Worm (Caenorhabditis elegans) whole organism, L2 larva: ENCODE data around the gene C04A11.5.

Experiments used
- C34F6.9 ChIP-seq: fragments of 150-350 bp; optimal IDR thresholded peaks from 2 replicates; lab custom pipeline; 2014; ENCODE audit warnings: missing biosample characterization, missing genetic modification characterization
- F13H6.1 ChIP-seq: sonication (generic microtip); optimal IDR thresholded peaks from 2 replicates; lab custom pipeline; 2016; ENCODE audit warnings: missing genetic modification characterization, missing compliant biosample characterization
- R02D3.7 ChIP-seq: fragments of 150-350 bp; optimal IDR thresholded peaks from 2 replicates; lab custom pipeline; 2014; ENCODE audit warnings: missing biosample characterization, missing genetic modification characterization
- Y55F3AM.14 ChIP-seq: fragments of 200-800 bp; sonication (Bioruptor generic); optimal IDR thresholded peaks from 2 replicates; lab custom pipeline; 2018; ENCODE audit warnings: mild to moderate bottlenecking, missing genetic modification characterization, missing compliant biosample characterization
- ZK546.5 ChIP-seq: sonication (generic microtip); optimal IDR thresholded peaks from 2 replicates; lab custom pipeline; 2017; ENCODE audit warnings: missing biosample characterization, missing genetic modification characterization
- alr-1 ChIP-seq: fragments of 150-350 bp; optimal IDR thresholded peaks from 2 replicates; lab custom pipeline; 2014; ENCODE audit warnings: missing biosample characterization, missing genetic modification characterization
- ama-1 ChIP-seq: fragments of 150-350 bp; optimal IDR thresholded peaks from 2 replicates; lab custom pipeline; 2018; ENCODE audit warnings: inconsistent platforms
- blmp-1 ChIP-seq: sonication (generic microtip); optimal IDR thresholded peaks from 2 replicates; lab custom pipeline; 2017; ENCODE audit warnings: missing genetic modification characterization, mild to moderate bottlenecking, missing compliant biosample characterization, antibody characterized with exemption, moderate library complexity; ENCODE audit not compliant: insufficient read depth
- ceh-82 ChIP-seq: fragments of 150-350 bp; optimal IDR thresholded peaks from 2 replicates; lab custom pipeline; 2014; ENCODE audit warnings: missing biosample characterization, missing genetic modification characterization
- crh-2 ChIP-seq: sonication (generic microtip); optimal IDR thresholded peaks from 2 replicates; lab custom pipeline; 2017; ENCODE audit warnings: missing biosample characterization, missing genetic modification characterization
- dmd-4 ChIP-seq: sonication (generic microtip); optimal IDR thresholded peaks from 2 replicates; lab custom pipeline; 2017; ENCODE audit warnings: missing biosample characterization, missing genetic modification characterization
- egl-27 ChIP-seq: sonication (generic microtip); optimal IDR thresholded peaks from 3 replicates; lab custom pipeline; 2017; ENCODE audit warnings: missing biosample characterization, missing genetic modification reagents, missing genetic modification characterization
- elt-1 ChIP-seq: fragments of 150-350 bp; optimal IDR thresholded peaks from 2 replicates; lab custom pipeline; 2014; ENCODE audit warnings: missing biosample characterization, missing genetic modification characterization
- elt-3 ChIP-seq: sonication (generic microtip); optimal IDR thresholded peaks from 2 replicates; lab custom pipeline; 2017; ENCODE audit warnings: missing biosample characterization, missing genetic modification characterization
- fos-1 ChIP-seq: fragments of 150-350 bp; optimal IDR thresholded peaks from 2 replicates; lab custom pipeline; 2014; ENCODE audit warnings: missing biosample characterization, missing genetic modification characterization
- gmeb-1 ChIP-seq: fragments of 150-350 bp; optimal IDR thresholded peaks from 2 replicates; lab custom pipeline; 2014; ENCODE audit warnings: missing biosample characterization, missing genetic modification characterization
- lin-11 ChIP-seq: fragments of 150-350 bp; sonication (generic microtip); optimal IDR thresholded peaks from 2 replicates; lab custom pipeline; 2014; ENCODE audit warnings: missing biosample characterization, missing genetic modification characterization, inconsistent platforms, mixed read lengths
- lin-13 ChIP-seq: fragments of 150-350 bp; optimal IDR thresholded peaks from 2 replicates; lab custom pipeline; 2014; ENCODE audit warnings: missing biosample characterization, missing genetic modification reagents, missing genetic modification characterization
- lin-39 ChIP-seq: fragments of 150-350 bp; optimal IDR thresholded peaks from 2 replicates; lab custom pipeline; 2014; ENCODE audit warnings: missing biosample characterization, missing genetic modification reagents, missing genetic modification characterization
- lsy-2 ChIP-seq, 2 experiments: fragments of 150-350 bp in 1 of 2; sonication (generic microtip) in 1 of 2; optimal IDR thresholded peaks; 2 replicates each; lab custom pipeline; 2014 to 2017; ENCODE audit warnings: missing biosample characterization in 2 of 2, missing genetic modification characterization in 2 of 2
- mab-5 ChIP-seq: fragments of 150-350 bp; optimal IDR thresholded peaks from 2 replicates; lab custom pipeline; 2014; ENCODE audit warnings: missing biosample characterization, missing genetic modification characterization
- mbf-1 ChIP-seq: sonication (generic microtip); optimal IDR thresholded peaks from 2 replicates; lab custom pipeline; 2017; ENCODE audit warnings: missing biosample characterization, missing genetic modification characterization
- mdl-1 ChIP-seq, 2 experiments: fragments of 150-350 bp in 1 of 2; sonication (generic microtip) in 1 of 2; optimal IDR thresholded peaks; 2 replicates each; lab custom pipeline; 2017; ENCODE audit warnings: missing biosample characterization in 2 of 2, missing genetic modification characterization in 2 of 2
- nhr-12 ChIP-seq: fragments of 150-350 bp; optimal IDR thresholded peaks from 2 replicates; lab custom pipeline; 2014; ENCODE audit warnings: missing biosample characterization, missing genetic modification characterization
- nhr-129 ChIP-seq: fragments of 150-350 bp; optimal IDR thresholded peaks from 2 replicates; lab custom pipeline; 2014; ENCODE audit warnings: missing biosample characterization, missing genetic modification characterization
- nhr-21 ChIP-seq: fragments of 150-350 bp; optimal IDR thresholded peaks from 2 replicates; lab custom pipeline; 2014; ENCODE audit warnings: missing biosample characterization, missing genetic modification characterization
- nhr-23 ChIP-seq: fragments of 150-350 bp; optimal IDR thresholded peaks from 2 replicates; lab custom pipeline; 2014; ENCODE audit warnings: missing biosample characterization, missing genetic modification reagents, missing genetic modification characterization
- nhr-237 ChIP-seq: fragments of 150-350 bp; optimal IDR thresholded peaks from 2 replicates; lab custom pipeline; 2014; ENCODE audit warnings: missing biosample characterization, missing genetic modification characterization
- nhr-25 ChIP-seq: fragments of 150-350 bp; sonication (generic microtip); optimal IDR thresholded peaks from 3 replicates; lab custom pipeline; 2014; ENCODE audit warnings: missing biosample characterization, missing genetic modification characterization
- nhr-6 ChIP-seq: fragments of 150-350 bp; optimal IDR thresholded peaks from 2 replicates; lab custom pipeline; 2014; ENCODE audit warnings: missing biosample characterization, missing genetic modification characterization
- nhr-77 ChIP-seq: fragments of 150-350 bp; optimal IDR thresholded peaks from 2 replicates; lab custom pipeline; 2014; ENCODE audit warnings: missing biosample characterization, missing genetic modification characterization
- peb-1 ChIP-seq: fragments of 150-350 bp; optimal IDR thresholded peaks from 2 replicates; lab custom pipeline; 2014; ENCODE audit warnings: missing biosample characterization, missing genetic modification characterization
- skn-1 ChIP-seq: sonication (generic microtip); optimal IDR thresholded peaks from 2 replicates; lab custom pipeline; 2017; ENCODE audit warnings: missing biosample characterization, missing genetic modification characterization
- sma-3 ChIP-seq: sonication (generic microtip); optimal IDR thresholded peaks from 2 replicates; lab custom pipeline; 2016; ENCODE audit warnings: missing genetic modification reagents, missing genetic modification characterization, missing compliant biosample characterization
- sma-9 ChIP-seq, 2 experiments: fragments of 150-350 bp in 1 of 2; sonication (generic microtip) in 1 of 2; optimal IDR thresholded peaks; 2 replicates each; lab custom pipeline; 2014 to 2016; ENCODE audit warnings: missing genetic modification characterization in 2 of 2, mild to moderate bottlenecking in 1 of 2, missing biosample characterization in 1 of 2, missing compliant biosample characterization in 1 of 2, missing genetic modification reagents in 1 of 2, moderate library complexity in 1 of 2
- snpc-4 ChIP-seq: fragments of 150-350 bp; optimal IDR thresholded peaks from 2 replicates; lab custom pipeline; 2014; ENCODE audit warnings: missing biosample characterization, missing genetic modification characterization
- unc-39 ChIP-seq: fragments of 150-350 bp; optimal IDR thresholded peaks from 2 replicates; lab custom pipeline; 2014; ENCODE audit warnings: missing biosample characterization, missing genetic modification characterization
- unc-55 ChIP-seq: fragments of 150-350 bp; sonication (generic microtip); optimal IDR thresholded peaks from 3 replicates; lab custom pipeline; 2014; ENCODE audit warnings: missing biosample characterization, missing genetic modification reagents, missing genetic modification characterization
- unc-62 ChIP-seq: fragments of 150-350 bp; optimal IDR thresholded peaks from 2 replicates; lab custom pipeline; 2014; ENCODE audit warnings: missing biosample characterization, missing genetic modification reagents, missing genetic modification characterization
- zag-1 ChIP-seq: fragments of 150-350 bp; optimal IDR thresholded peaks from 2 replicates; lab custom pipeline; 2014; ENCODE audit warnings: missing biosample characterization, missing genetic modification characterization
- ztf-11 ChIP-seq: sonication (generic microtip); optimal IDR thresholded peaks from 2 replicates; lab custom pipeline; 2017; ENCODE audit warnings: missing biosample characterization, missing genetic modification characterization

C04A11.5 gene

DNA sequence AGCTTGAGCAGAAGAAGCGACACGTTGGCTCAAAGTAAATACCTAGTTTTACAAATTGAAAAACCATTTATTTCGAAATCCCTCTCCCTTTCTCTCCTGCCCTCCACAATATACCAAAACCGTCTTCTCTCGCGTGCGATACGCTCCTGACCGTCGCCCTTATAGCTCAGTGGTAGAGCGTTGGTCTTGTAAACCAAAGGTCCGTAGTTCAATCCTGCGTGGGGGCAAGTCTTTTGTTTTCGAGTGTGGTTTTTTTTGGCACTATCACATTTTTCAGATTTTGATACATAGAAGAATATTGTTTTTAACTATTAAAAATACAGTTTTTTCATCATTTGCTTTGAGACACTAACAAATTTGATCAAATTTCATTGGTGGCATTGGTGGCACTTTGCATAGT is 10.8 kb upstream of the C04A11.5 start (continued):
- no peak for TF ChIP-seq egl-27 (tag; lab: Kevin White, UChicago)
- TF ChIP-seq unc-62: no peak
- no peak for TF ChIP-seq nhr-237 (tag; lab: Kevin White, UChicago)

DNA sequence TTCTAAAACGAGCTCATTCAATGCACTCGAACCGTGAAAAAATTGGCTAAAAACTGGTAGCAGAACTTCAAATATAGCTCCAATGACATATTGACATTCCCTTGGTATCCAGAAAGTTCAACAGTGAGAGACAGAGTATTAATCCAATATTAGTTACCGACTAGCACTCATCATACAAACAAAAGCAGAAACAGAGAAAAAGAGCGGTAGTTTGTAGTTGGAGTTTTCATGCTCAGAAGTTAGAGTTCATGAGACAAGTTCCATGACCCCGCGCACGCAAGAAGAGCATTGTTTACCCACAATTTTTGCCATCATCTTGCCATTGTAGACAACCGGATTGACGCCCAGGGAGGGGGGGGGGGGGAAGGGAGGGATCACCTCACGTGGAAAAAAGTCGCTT is 10.1 kb upstream of the C04A11.5 start:
- TF ChIP-seq unc-55 (GFP tag; lab: Kevin White, UChicago) (no peak), F13H6.1 (tag; lab: Kevin White, UChicago) (peak; percentile 71)

DNA sequence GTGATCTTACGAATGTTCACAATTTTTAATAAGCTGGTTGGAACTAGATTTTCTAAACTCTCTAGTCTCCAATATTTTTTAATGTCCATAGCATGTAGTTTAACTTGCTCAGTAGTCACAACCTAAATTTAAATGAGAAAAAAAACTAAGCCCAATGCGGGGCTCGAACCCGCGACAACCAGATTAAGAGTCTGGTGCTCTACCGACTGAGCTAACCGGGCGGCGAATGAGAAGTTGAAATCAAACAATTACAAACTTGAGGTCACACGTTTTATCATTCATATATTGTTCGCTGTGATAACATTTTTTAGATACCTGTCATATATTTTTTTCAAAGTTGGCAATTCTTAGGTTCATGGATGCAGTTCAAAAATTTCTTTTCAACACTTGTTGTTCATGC is 8.6 kb upstream of the C04A11.5 start:
- TF ChIP-seq lsy-2 (tag; optimal IDR thresholded peaks at IDR 0.05; lab: Kevin White, UChicago) (peak in 1 of 2 experiments; percentile 4), gmeb-1 (tag; lab: Kevin White, UChicago) (peak; percentile 28), unc-62 (no peak), nhr-12 (tag; lab: Kevin White, UChicago) (no peak), alr-1 (tag; lab: Kevin White, UChicago) (no peak), sma-9 (GFP tag; optimal IDR thresholded peaks at IDR 0.05; lab: Kevin White, UChicago) (peak; percentile 7), sma-9 (tag; optimal IDR thresholded peaks at IDR 0.05; lab: Kevin White, UChicago) (no peak), nhr-23 (tag; lab: Kevin White, UChicago) (no peak)

DNA sequence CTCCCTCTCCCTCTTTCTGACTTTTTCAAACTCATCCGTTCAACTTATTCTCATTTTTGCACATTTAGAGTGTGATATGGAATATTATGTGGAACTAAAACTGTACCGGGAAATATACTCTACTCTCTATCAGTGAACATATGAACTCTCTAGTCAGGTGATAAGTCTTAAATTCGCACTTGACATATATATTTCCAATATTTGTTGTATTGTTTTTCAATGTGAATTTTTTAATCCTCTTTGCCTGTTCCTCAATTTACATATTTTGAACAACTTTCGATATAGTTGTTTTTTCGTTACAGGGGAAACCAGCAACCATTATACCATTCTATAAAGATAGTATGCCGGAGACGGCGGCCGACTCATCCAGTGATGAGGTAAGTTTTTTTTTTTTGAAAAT is 4.2 kb upstream of the C04A11.5 start, which contains the start of gene C04A11.1:
Gene C04A11.1 (plus strand): TSS at position 301 of the 400 bp plus-strand sequence.
- no peak for TF ChIP-seq nhr-23 (tag; lab: Kevin White, UChicago)
- TF ChIP-seq unc-39 (tag; lab: Kevin White, UChicago): no peak
- TF ChIP-seq nhr-237 (tag; lab: Kevin White, UChicago): no peak
- TF ChIP-seq ama-1 (lab: Kevin White, UChicago): no peak
- no peak for TF ChIP-seq nhr-129 (tag; lab: Kevin White, UChicago)
- no peak for TF ChIP-seq blmp-1 (tag; lab: Kevin White, UChicago)
- TF ChIP-seq egl-27 (tag; lab: Kevin White, UChicago): no peak
- TF ChIP-seq sma-3 (GFP tag; lab: Kevin White, UChicago): no peak
- TF ChIP-seq elt-1 (tag; lab: Kevin White, UChicago): no peak
- TF ChIP-seq nhr-25 (tag; lab: Kevin White, UChicago): no peak
- no peak for TF ChIP-seq zag-1 (tag; lab: Kevin White, UChicago)
- no peak for TF ChIP-seq mbf-1
- TF ChIP-seq C34F6.9 (tag; lab: Kevin White, UChicago): no peak
- TF ChIP-seq alr-1 (tag; lab: Kevin White, UChicago): no peak
- TF ChIP-seq dmd-4 (tag; lab: Kevin White, UChicago): no peak
- TF ChIP-seq snpc-4: no peak

DNA sequence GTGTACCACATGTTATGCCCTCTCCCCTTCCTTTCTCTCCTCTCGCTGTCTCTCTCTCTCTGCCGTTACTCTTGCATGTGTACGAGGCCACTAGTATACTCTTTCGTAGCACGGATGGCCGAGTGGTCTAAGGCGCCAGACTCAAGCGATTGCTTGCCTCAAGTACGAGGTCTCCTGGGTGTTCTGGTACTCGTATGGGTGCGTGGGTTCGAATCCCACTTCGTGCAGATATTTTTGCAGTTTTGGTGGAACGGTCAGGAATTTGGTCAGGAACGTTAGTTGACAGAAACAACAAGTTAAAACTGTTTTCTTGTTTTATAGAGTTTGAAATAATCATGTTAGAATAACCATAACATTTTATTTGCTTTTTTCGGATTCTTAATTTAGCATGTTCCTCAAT is 1.1 kb downstream of the C04A11.5 start:
- TF ChIP-seq mbf-1: no peak
- TF ChIP-seq nhr-237 (tag; lab: Kevin White, UChicago): no peak
- peak; percentile 34 for TF ChIP-seq ama-1 (lab: Kevin White, UChicago)
- peak; percentile 85 for TF ChIP-seq nhr-21 (tag; lab: Kevin White, UChicago)
- peak; percentile 60 for TF ChIP-seq nhr-6 (tag; lab: Kevin White, UChicago)
- TF ChIP-seq crh-2 (tag; lab: Kevin White, UChicago): peak; percentile 85
- TF ChIP-seq F13H6.1 (tag; lab: Kevin White, UChicago): peak; percentile 86
- TF ChIP-seq skn-1 (tag; lab: Kevin White, UChicago): no peak
- no peak for TF ChIP-seq unc-62
- TF ChIP-seq nhr-129 (tag; lab: Kevin White, UChicago): peak; percentile 95
- TF ChIP-seq nhr-77: peak; percentile 20
- peak; percentile 34 for TF ChIP-seq ztf-11 (tag; lab: Kevin White, UChicago)
- TF ChIP-seq mdl-1 (tag; optimal IDR thresholded peaks at IDR 0.05; lab: Kevin White, UChicago): peak in 1 of 2 experiments; percentile 2
- peak; percentile 25 for TF ChIP-seq nhr-12 (tag; lab: Kevin White, UChicago)
- no peak for TF ChIP-seq R02D3.7 (tag; lab: Kevin White, UChicago)
- no peak for TF ChIP-seq nhr-25 (tag; lab: Kevin White, UChicago)
- peak; percentile 12 for TF ChIP-seq blmp-1 (tag; lab: Kevin White, UChicago)
- TF ChIP-seq lsy-2 (tag; optimal IDR thresholded peaks at IDR 0.05; lab: Kevin White, UChicago): peak; percentile 60 to 65
- TF ChIP-seq mab-5 (tag; lab: Kevin White, UChicago): peak; percentile 60
- peak; percentile 65 for TF ChIP-seq fos-1
- TF ChIP-seq dmd-4 (tag; lab: Kevin White, UChicago): no peak
- TF ChIP-seq ZK546.5 (tag; lab: Kevin White, UChicago): no peak
- TF ChIP-seq Y55F3AM.14 (GFP tag; lab: Kevin White, UChicago): peak; percentile 80
- TF ChIP-seq zag-1 (tag; lab: Kevin White, UChicago): peak; percentile 47
- peak; percentile 78 for TF ChIP-seq lin-11 (tag; lab: Kevin White, UChicago)
- TF ChIP-seq peb-1 (tag; lab: Kevin White, UChicago): no peak
- peak; percentile 79 for TF ChIP-seq C34F6.9 (tag; lab: Kevin White, UChicago)
- no peak for TF ChIP-seq elt-3 (tag; lab: Kevin White, UChicago)
- TF ChIP-seq alr-1 (tag; lab: Kevin White, UChicago): no peak
- TF ChIP-seq sma-3 (GFP tag; lab: Kevin White, UChicago): peak; percentile 86
- TF ChIP-seq lin-13 (GFP tag; lab: Kevin White, UChicago): peak; percentile 73
- TF ChIP-seq ceh-82 (tag; lab: Kevin White, UChicago): peak; percentile 18
- TF ChIP-seq lin-39: peak; percentile 23
- TF ChIP-seq egl-27 (tag; lab: Kevin White, UChicago): peak; percentile 84
- peak; percentile 94 for TF ChIP-seq sma-9 (GFP tag; optimal IDR thresholded peaks at IDR 0.05; lab: Kevin White, UChicago)
- TF ChIP-seq sma-9 (tag; optimal IDR thresholded peaks at IDR 0.05; lab: Kevin White, UChicago): no peak
- TF ChIP-seq elt-1 (tag; lab: Kevin White, UChicago): no peak
- TF ChIP-seq snpc-4: peak; percentile 58
